Worm (Caenorhabditis elegans): ENCODE data around the gene mgrn-1.

ce11 chrX:14287888-14288287 lies 23.6 kb downstream of the mgrn-1 start:
- TF ChIP-seq ztf-18 (tag; optimal IDR thresholded peaks at IDR 0.05) = no peak
- no peak for TF ChIP-seq madf-10 (tag; optimal IDR thresholded peaks at IDR 0.05)

Data from whole organism, young adult.